Worm (Caenorhabditis elegans): ENCODE measurements around the gene K05F1.14.

Gene K05F1.14

ce11 chrII:5838453-5838852 is 46.1 kb upstream of the K05F1.14 start, which contains the start of gene ZK1248.15:
Gene ZK1248.15, minus strand, starts transcription at chrII:5838553.
- no peak for TF ChIP-seq zag-1 (tag; optimal IDR thresholded peaks at IDR 0.05)
- no peak for TF ChIP-seq egl-27 (tag; optimal IDR thresholded peaks at IDR 0.05)
- no peak for TF ChIP-seq nhr-85 (tag)
- no peak for TF ChIP-seq aly-2 (tag; optimal IDR thresholded peaks at IDR 0.05)
- no peak for TF ChIP-seq unc-98 (GFP tag; IDR thresholded peaks at IDR 0.05)
- TF ChIP-seq ama-1 (optimal IDR thresholded peaks at IDR 0.05) = no peak
- TF ChIP-seq mdl-1 (tag; optimal IDR thresholded peaks at IDR 0.05) = no peak
- TF ChIP-seq elt-2 (tag; optimal IDR thresholded peaks at IDR 0.05) = no peak
- no peak for TF ChIP-seq snu-23 (GFP tag; optimal IDR thresholded peaks at IDR 0.05)
- TF ChIP-seq skn-1 (tag; optimal IDR thresholded peaks at IDR 0.05) = no peak

ce11 chrII:5836153-5836719 is 43.8 kb upstream of the K05F1.14 start, which contains the start of gene fzo-1:
Gene fzo-1, minus strand, starts transcription at chrII:5836203.
- TF ChIP-seq egl-13 (tag; optimal IDR thresholded peaks at IDR 0.05) (peak; percentile 16), nhr-28 (tag; optimal IDR thresholded peaks at IDR 0.05) (no peak), unc-86 (tag; optimal IDR thresholded peaks at IDR 0.05) (peak; percentile 2), pqm-1 (tag; optimal IDR thresholded peaks at IDR 0.05) (no peak), nhr-47 (tag; optimal IDR thresholded peaks at IDR 0.05) (peak; percentile 69), ceh-88 (GFP tag; IDR thresholded peaks at IDR 0.05) (peak; percentile 24; the same call in 1 of the 2 replicates), snu-23 (GFP tag; optimal IDR thresholded peaks at IDR 0.05) (peak; percentile 58), pax-3 (tag; optimal IDR thresholded peaks at IDR 0.05) (peak; percentile 86), hlh-17 (GFP tag; optimal IDR thresholded peaks at IDR 0.05; ENCODE audit: borderline replicate concordance) (no peak), lin-14 (GFP tag; optimal IDR thresholded peaks at IDR 0.05) (peak; percentile 73), lin-13 (GFP tag; optimal IDR thresholded peaks at IDR 0.05) (no peak), nhr-19 (GFP tag; conservative IDR thresholded peaks at IDR 0.05) (0 out of 2 replicates have a peak, but pooled peaks have one; percentile 16), lsy-2 (tag; optimal IDR thresholded peaks at IDR 0.05) (peak in 1 of 2 experiments; percentile 66), lir-3 (tag; optimal IDR thresholded peaks at IDR 0.05; ENCODE audit: poor library complexity) (peak; percentile 77), lin-35 (GFP tag; optimal IDR thresholded peaks at IDR 0.05) (peak; percentile 38 to 55), nhr-237 (tag; optimal IDR thresholded peaks at IDR 0.05) (no peak), elt-3 (tag; optimal IDR thresholded peaks at IDR 0.05) (no peak), ces-1 (GFP tag; optimal IDR thresholded peaks at IDR 0.05) (no peak), nhr-77 (tag; optimal IDR thresholded peaks at IDR 0.05) (no peak), fkh-4 (tag; optimal IDR thresholded peaks at IDR 0.05; ENCODE audit: borderline replicate concordance) (peak; percentile 39), ztf-4 (tag; optimal IDR thresholded peaks at IDR 0.05) (no peak), ama-1 (optimal IDR thresholded peaks at IDR 0.05) (no peak), mep-1 (tag; optimal IDR thresholded peaks at IDR 0.05) (no peak), unc-98 (GFP tag; IDR thresholded peaks at IDR 0.05) (peak; percentile 92), ztf-11 (tag; optimal IDR thresholded peaks at IDR 0.05) (peak in 1 of 2 experiments; percentile 64), sup-37 (GFP tag; optimal IDR thresholded peaks at IDR 0.05) (no peak), lin-39 (tag; optimal IDR thresholded peaks at IDR 0.05) (no peak), nhr-76 (tag; optimal IDR thresholded peaks at IDR 0.05) (no peak), aly-2 (tag; optimal IDR thresholded peaks at IDR 0.05) (no peak), grh-1 (GFP tag; IDR thresholded peaks at IDR 0.05) (no peak), Y116A8C.19 (tag; optimal IDR thresholded peaks at IDR 0.05; ENCODE audit: borderline replicate concordance) (no peak), ceh-90 (tag; optimal IDR thresholded peaks at IDR 0.05) (peak; percentile 64), fkh-10 (GFP tag; optimal IDR thresholded peaks at IDR 0.05) (no peak), nhr-84 (tag; optimal IDR thresholded peaks at IDR 0.05) (no peak), nhr-85 (tag) (peak; percentile 56), aha-1 (tag; optimal IDR thresholded peaks at IDR 0.05) (no peak), hpl-2 (GFP tag; optimal IDR thresholded peaks at IDR 0.05) (no peak), unc-62 (GFP tag; optimal IDR thresholded peaks at IDR 0.05) (no peak), alr-1 (tag; optimal IDR thresholded peaks at IDR 0.05; ENCODE audit: borderline replicate concordance) (no peak), vab-15 (tag; optimal IDR thresholded peaks at IDR 0.05) (no peak), nhr-71 (tag; optimal IDR thresholded peaks at IDR 0.05) (peak; percentile 74), dsc-1 (tag; optimal IDR thresholded peaks at IDR 0.05) (peak; percentile 52), unc-30 (tag; optimal IDR thresholded peaks at IDR 0.05) (no peak), snpc-4 (tag; optimal IDR thresholded peaks at IDR 0.05) (peak; percentile 20), nhr-90 (tag; optimal IDR thresholded peaks at IDR 0.05; ENCODE audit: poor library complexity) (peak; percentile 75)

Data from whole organism, L1 larva.